Fruit fly (Drosophila melanogaster): ENCODE data around the gene CG11815.

The CG11815 gene

dm6 chr3L:1968805-1969378 is 2.1 kb downstream of the CG11815 start (continued):
- TF ChIP-seq Eip74EF (GFP tag; optimal IDR thresholded peaks at IDR 0.05) (no peak), repo (GFP tag; optimal IDR thresholded peaks at IDR 0.05) (no peak), Poxn (GFP tag; IDR thresholded peaks at IDR 0.05) (no peak), pita (GFP tag; optimal IDR thresholded peaks at IDR 0.05) (no peak), dysf (GFP tag; IDR thresholded peaks at IDR 0.05) (no peak), sr (GFP tag; IDR thresholded peaks at IDR 0.05) (no peak), D (optimal IDR thresholded peaks at IDR 0.05) (no peak), D (GFP tag; optimal IDR thresholded peaks at IDR 0.05) (no peak), Hmr (GFP tag; optimal IDR thresholded peaks at IDR 0.05) (no peak), toy (GFP tag; IDR thresholded peaks at IDR 0.05) (no peak), CrebB (tag; optimal IDR thresholded peaks at IDR 0.05) (no peak), CG17359 (tag; optimal IDR thresholded peaks at IDR 0.05) (no peak), fu2 (GFP tag; optimal IDR thresholded peaks at IDR 0.05) (no peak), her (GFP tag; optimal IDR thresholded peaks at IDR 0.05) (no peak), lab (GFP tag; optimal IDR thresholded peaks at IDR 0.05) (peak; percentile 8), CG17912 (GFP tag; optimal IDR thresholded peaks at IDR 0.05) (no peak), ERR (GFP tag; optimal IDR thresholded peaks at IDR 0.05) (no peak), Doc2 (GFP tag; IDR thresholded peaks at IDR 0.05) (no peak), ewg (GFP tag; optimal IDR thresholded peaks at IDR 0.05) (no peak), gsb-n (tag; optimal IDR thresholded peaks at IDR 0.05) (no peak), CG6654 (GFP tag; optimal IDR thresholded peaks at IDR 0.05) (no peak), kni (GFP tag; optimal IDR thresholded peaks at IDR 0.05) (no peak), CG1529 (GFP tag; optimal IDR thresholded peaks at IDR 0.05) (no peak), CG34376 (GFP tag; optimal IDR thresholded peaks at IDR 0.05) (peak; percentile 27), CG9932 (GFP tag; IDR thresholded peaks at IDR 0.05) (no peak), Chrac-16 (GFP tag; optimal IDR thresholded peaks at IDR 0.05) (no peak), org-1 (GFP tag; optimal IDR thresholded peaks at IDR 0.05) (no peak), exex (tag; optimal IDR thresholded peaks at IDR 0.05) (peak; percentile 35), wor (GFP tag; IDR thresholded peaks at IDR 0.05) (no peak), GATAe (GFP tag; conservative IDR thresholded peaks at IDR 0.05) (0 out of 2 replicates have a peak, but pooled peaks have one; percentile 19), Sox102F (GFP tag; optimal IDR thresholded peaks at IDR 0.05) (no peak), pnt (GFP tag; optimal IDR thresholded peaks at IDR 0.05) (no peak), fd102C (GFP tag; optimal IDR thresholded peaks at IDR 0.05) (no peak), Ets65A (GFP tag) (peak; percentile 56), vnd (GFP tag; IDR thresholded peaks at IDR 0.05; ENCODE audit: partially characterized antibody) (no peak), Lhr (GFP tag; optimal IDR thresholded peaks at IDR 0.05) (no peak), sd (tag; optimal IDR thresholded peaks at IDR 0.05) (peak; percentile 18), Hr51 (GFP tag; optimal IDR thresholded peaks at IDR 0.05) (no peak), CG7786 (GFP tag; optimal IDR thresholded peaks at IDR 0.05) (no peak), CG32772 (GFP tag; IDR thresholded peaks at IDR 0.05) (no peak), E2f2 (GFP tag; IDR thresholded peaks at IDR 0.05) (no peak), nmo (GFP tag; optimal IDR thresholded peaks at IDR 0.05) (no peak), CG17612 (GFP tag; IDR thresholded peaks at IDR 0.05) (no peak), mirr (GFP tag; optimal IDR thresholded peaks at IDR 0.05) (peak; percentile 79), Pdp1 (GFP tag; optimal IDR thresholded peaks at IDR 0.05) (peak in 1 of 2 experiments; percentile 87), HHEX (GFP tag; optimal IDR thresholded peaks at IDR 0.05) (peak; percentile 6), Camta (GFP tag; optimal IDR thresholded peaks at IDR 0.05) (no peak), grn (GFP tag; optimal IDR thresholded peaks at IDR 0.05) (no peak), CG13296 (GFP tag; optimal IDR thresholded peaks at IDR 0.05) (peak; percentile 16), CG17361 (GFP tag; IDR thresholded peaks at IDR 0.05) (no peak), Kr (GFP tag; optimal IDR thresholded peaks at IDR 0.05) (no peak)
